Fruit fly (Drosophila melanogaster) whole organism, pupa: ENCODE data around the gene Gss2.

ENCODE experiments used
- CG15710 ChIP-seq: fragments of 200-800 bp; sonication (Bioruptor generic); optimal IDR thresholded peaks from 2 replicates; lab custom pipeline; 2018; ENCODE audit warnings: missing biosample characterization, mild to moderate bottlenecking, missing genetic modification characterization, moderate library complexity
- Ets98B ChIP-seq: fragments of 200-800 bp; sonication (Bioruptor generic); IDR thresholded peaks from 2 replicates; pipeline ENCODE4 v1.3.6; 2022; ENCODE audit warnings: missing biosample characterization, missing genetic modification characterization

DNA sequence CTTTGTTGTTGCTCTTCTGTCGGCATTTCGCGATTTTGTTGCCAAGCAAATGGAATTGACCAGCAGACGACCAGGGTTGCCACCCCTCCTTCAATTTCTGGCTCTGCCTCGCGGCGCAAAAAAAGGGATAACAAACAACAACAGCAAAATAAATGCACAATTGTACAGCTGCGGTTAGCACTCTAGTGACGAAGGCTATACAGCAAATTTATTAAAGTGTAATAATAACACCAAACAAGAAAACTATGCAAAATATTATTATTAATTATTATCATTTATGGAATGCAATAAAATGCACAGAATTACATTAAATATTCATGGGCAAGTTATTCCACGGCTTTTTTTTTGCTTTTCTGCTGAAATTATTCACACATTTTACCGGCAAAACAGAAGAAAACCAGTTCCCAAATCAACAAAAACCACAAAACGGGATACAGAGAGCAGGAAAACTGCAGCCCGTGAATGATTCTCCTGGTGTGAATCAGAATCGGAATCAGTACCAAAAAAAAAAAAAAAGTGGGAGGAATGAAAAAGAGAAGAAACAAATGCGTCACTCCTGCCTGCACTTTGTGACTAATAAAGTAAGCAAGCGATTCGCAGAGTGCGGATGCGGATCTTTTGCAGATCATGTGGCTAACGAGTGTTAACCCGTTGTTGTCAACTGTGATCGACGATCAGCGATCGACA, 20.1 kb upstream of the Gss2 start:
- TF ChIP-seq CG15710 (peak; percentile 61), Ets98B (GFP tag; lab: Robert Waterston, UW) (no peak; the same call in 1 of the 2 replicates)
